Fruit fly (Drosophila melanogaster) whole organism, embryonic: ENCODE data around the gene Cap-D2.

Source experiments
- Asciz ChIP-seq: fragments of 200-800 bp; sonication (Bioruptor generic); optimal IDR thresholded peaks from 2 replicates; lab custom pipeline; 2017; ENCODE audit warnings: missing biosample characterization, mild to moderate bottlenecking, missing genetic modification characterization, missing genetic modification reagents
- Atf6 ChIP-seq: fragments of 200-800 bp; sonication (Bioruptor generic); IDR thresholded peaks from 2 replicates; pipeline ENCODE4 v1.3.6; 2022; ENCODE audit warnings: missing biosample characterization, missing genetic modification characterization
- Bdp1 ChIP-seq: fragments of 200-800 bp; sonication (Bioruptor generic); optimal IDR thresholded peaks from 3 replicates; lab custom pipeline; 2016; ENCODE audit warnings: missing biosample characterization, missing genetic modification characterization
- Blimp-1 ChIP-seq: fragments of 200-800 bp; sonication (Bioruptor generic); optimal IDR thresholded peaks from 3 replicates; lab custom pipeline; 2018; ENCODE audit warnings: missing biosample characterization, missing genetic modification characterization, mild to moderate bottlenecking, moderate library complexity, missing genetic modification reagents
- CG1233 ChIP-seq: fragments of 200-800 bp; sonication (Bioruptor generic); optimal IDR thresholded peaks from 4 replicates; lab custom pipeline; 2018; ENCODE audit warnings: missing biosample characterization, mild to moderate bottlenecking, missing genetic modification characterization
- CG13894 ChIP-seq: fragments of 200-800 bp; sonication (Bioruptor generic); optimal IDR thresholded peaks from 3 replicates; lab custom pipeline; 2018; ENCODE audit warnings: missing biosample characterization, mild to moderate bottlenecking, missing genetic modification characterization, moderate library complexity
- CG15073 ChIP-seq: fragments of 200-800 bp; sonication (Bioruptor generic); optimal IDR thresholded peaks from 2 replicates; lab custom pipeline; 2016; ENCODE audit warnings: missing biosample characterization, missing genetic modification characterization
- CG1603 ChIP-seq: fragments of 200-800 bp; sonication (Bioruptor generic); optimal IDR thresholded peaks from 2 replicates; lab custom pipeline; 2019; ENCODE audit warnings: missing biosample characterization, mild to moderate bottlenecking, missing genetic modification characterization, moderate library complexity
- CG18764 ChIP-seq: fragments of 200-800 bp; sonication (Bioruptor generic); optimal IDR thresholded peaks from 3 replicates; lab custom pipeline; 2016; ENCODE audit warnings: missing biosample characterization, missing genetic modification characterization
- CG2875 ChIP-seq: fragments of 200-800 bp; sonication (Bioruptor generic); optimal IDR thresholded peaks from 2 replicates; lab custom pipeline; 2017; ENCODE audit warnings: missing biosample characterization, mild to moderate bottlenecking, missing genetic modification characterization, missing genetic modification reagents
- CG31224 ChIP-seq: fragments of 200-800 bp; sonication (Bioruptor generic); IDR thresholded peaks from 2 replicates; pipeline ENCODE4 v1.3.6; 2022; ENCODE audit warnings: missing biosample characterization, missing genetic modification characterization
- CG34376 ChIP-seq: fragments of 200-800 bp; sonication (Bioruptor generic); optimal IDR thresholded peaks from 2 replicates; lab custom pipeline; 2018; ENCODE audit warnings: missing biosample characterization, mild to moderate bottlenecking, missing genetic modification characterization
- CG3726 ChIP-seq: fragments of 200-800 bp; sonication (Bioruptor generic); IDR thresholded peaks from 3 replicates; pipeline ENCODE4, ENCODE4 v1.3.6; 2022; ENCODE audit warnings: missing biosample characterization, missing genetic modification characterization
- CG42726 ChIP-seq: fragments of 200-800 bp; sonication (Bioruptor generic); IDR thresholded peaks from 2 replicates; pipeline ENCODE4 v1.3.6; 2022; ENCODE audit warnings: missing biosample characterization, missing genetic modification characterization; ENCODE audit not compliant: partially characterized antibody
- CG5180 ChIP-seq: fragments of 200-800 bp; sonication (Bioruptor generic); optimal IDR thresholded peaks from 3 replicates; lab custom pipeline; 2017; ENCODE audit warnings: missing biosample characterization, missing genetic modification characterization, mild to moderate bottlenecking, moderate library complexity, missing genetic modification reagents
- CG5953 ChIP-seq: fragments of 200-800 bp; sonication (Bioruptor generic); IDR thresholded peaks from 2 replicates; pipeline ENCODE4 v1.3.6; 2022; ENCODE audit warnings: missing biosample characterization, missing genetic modification characterization
- CG8290 ChIP-seq, 3 experiments: fragments of 200-800 bp; sonication (Bioruptor generic); optimal IDR thresholded peaks; 2 replicates each; lab custom pipeline; 2016 to 2019; ENCODE audit warnings: missing biosample characterization in 3 of 3, missing genetic modification characterization in 3 of 3, mild to moderate bottlenecking in 2 of 3, moderate library complexity in 1 of 3
- CG8478 ChIP-seq: fragments of >200 bp; optimal IDR thresholded peaks from 2 replicates; lab custom pipeline; 2018
- Gsc ChIP-seq: fragments of 200-800 bp; sonication (Bioruptor generic); IDR thresholded peaks from 2 replicates; pipeline ENCODE4 v1.3.6; 2022; ENCODE audit warnings: missing biosample characterization, missing genetic modification characterization
- MESR4 ChIP-seq: fragments of 200-800 bp; sonication (Bioruptor generic); optimal IDR thresholded peaks from 2 replicates; lab custom pipeline; 2018; ENCODE audit warnings: missing biosample characterization, mild to moderate bottlenecking, missing genetic modification characterization, moderate library complexity
- Max ChIP-seq: fragments of 200-800 bp; sonication (Bioruptor generic); optimal IDR thresholded peaks from 2 replicates; lab custom pipeline; 2016; ENCODE audit warnings: missing biosample characterization, mild to moderate bottlenecking, missing genetic modification characterization
- Med ChIP-seq: fragments of 200-800 bp; sonication (Bioruptor generic); peaks from one replicate; lab custom pipeline; 2016; ENCODE audit warnings: missing biosample characterization, missing genetic modification characterization, mild to moderate bottlenecking, inconsistent platforms, moderate library complexity
- NFAT ChIP-seq: fragments of 200-800 bp; sonication (Bioruptor generic); IDR thresholded peaks from 2 replicates; pipeline ENCODE4 v1.3.6; 2022; ENCODE audit warnings: missing biosample characterization, missing genetic modification characterization
- NfI ChIP-seq: fragments of 200-800 bp; sonication (Bioruptor generic); optimal IDR thresholded peaks from 3 replicates; lab custom pipeline; 2018; ENCODE audit warnings: missing biosample characterization, mild to moderate bottlenecking, missing genetic modification characterization, moderate library complexity
- Spps ChIP-seq: fragments of 200-800 bp; sonication (Bioruptor generic); optimal IDR thresholded peaks from 2 replicates; lab custom pipeline; 2018; ENCODE audit warnings: missing biosample characterization, mild to moderate bottlenecking, missing genetic modification characterization
- ab ChIP-seq: fragments of 200-800 bp; sonication (Bioruptor generic); optimal IDR thresholded peaks from 2 replicates; lab custom pipeline; 2016; ENCODE audit warnings: missing biosample characterization, missing genetic modification characterization
- crol ChIP-seq: fragments of 200-800 bp; sonication (Bioruptor generic); IDR thresholded peaks from 2 replicates; pipeline ENCODE4 v1.3.6; 2022; ENCODE audit warnings: missing biosample characterization, missing genetic modification characterization
- exex ChIP-seq: fragments of 200-800 bp; sonication (Bioruptor generic); optimal IDR thresholded peaks from 4 replicates; lab custom pipeline; 2018; ENCODE audit warnings: missing biosample characterization, mild to moderate bottlenecking, missing genetic modification characterization, moderate library complexity
- fu2 ChIP-seq: fragments of 200-800 bp; sonication (Bioruptor generic); optimal IDR thresholded peaks from 2 replicates; lab custom pipeline; 2016; ENCODE audit warnings: missing biosample characterization, missing genetic modification characterization
- insv ChIP-seq, 2 experiments: fragments of 200-800 bp; sonication (Bioruptor generic); optimal IDR thresholded peaks; 3 replicates each; lab custom pipeline; 2016 to 2018; ENCODE audit warnings: missing biosample characterization in 2 of 2, missing genetic modification characterization in 2 of 2
- nmo ChIP-seq: fragments of 200-800 bp; sonication (Bioruptor generic); optimal IDR thresholded peaks from 2 replicates; lab custom pipeline; 2018; ENCODE audit warnings: missing biosample characterization, mild to moderate bottlenecking, missing genetic modification characterization, moderate library complexity
- odd ChIP-seq: fragments of 200-800 bp; sonication (Bioruptor generic); optimal IDR thresholded peaks from 2 replicates; lab custom pipeline; 2017; ENCODE audit warnings: missing biosample characterization, mild to moderate bottlenecking, missing genetic modification characterization
- sens ChIP-seq: fragments of 200-800 bp; sonication (Bioruptor generic); peaks from one replicate; lab custom pipeline; 2016; ENCODE audit warnings: missing biosample characterization, missing genetic modification characterization
- sug ChIP-seq: fragments of 200-800 bp; optimal IDR thresholded peaks from 2 replicates; lab custom pipeline; 2019; ENCODE audit warnings: missing biosample characterization, mild to moderate bottlenecking, missing genetic modification characterization, moderate library complexity

Cap-D2 gene

DNA sequence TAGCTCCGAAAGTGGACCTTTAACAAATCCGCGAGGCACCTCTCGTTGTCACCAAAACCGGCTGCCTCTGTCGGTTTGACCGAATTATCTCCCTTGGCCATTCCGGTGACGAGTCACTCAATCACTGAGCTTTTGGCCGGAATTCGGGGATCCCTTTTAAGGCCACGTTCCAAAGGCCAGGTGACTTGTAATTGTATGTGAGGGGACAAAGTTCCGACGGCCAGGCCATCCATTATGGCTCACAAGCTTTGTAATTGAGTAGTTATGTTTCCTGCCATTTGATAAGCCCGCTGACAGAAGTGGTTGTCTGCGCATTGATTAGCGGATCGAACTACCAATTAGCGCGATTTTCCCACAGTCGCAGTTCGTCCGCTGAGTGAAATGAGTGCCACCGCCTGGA is 6.7 kb upstream of the Cap-D2 start, which contains the start of the genes ppk20 and ppk30:
ppk20 (minus strand) TSS at position 101 of the 400 bp plus-strand sequence.
ppk30 (plus strand) TSS at position 373 of the 400 bp plus-strand sequence.
- TF ChIP-seq NFAT (GFP tag; lab: Robert Waterston, UW) (no peak), CG42726 (no peak), Spps (tag; lab: Kevin White, UChicago) (no peak), Bdp1 (GFP tag; lab: Kevin White, UChicago) (no peak), CG1233 (no peak), CG8290 (GFP tag; optimal IDR thresholded peaks at IDR 0.05; lab: Kevin White, UChicago) (no peak), CG8290 (tag; optimal IDR thresholded peaks at IDR 0.05; lab: Kevin White, UChicago) (no peak), MESR4 (no peak), Max (GFP tag; lab: Kevin White, UChicago) (no peak)
- TF ChIP-seq, all 482 proteins: peak for 0

DNA sequence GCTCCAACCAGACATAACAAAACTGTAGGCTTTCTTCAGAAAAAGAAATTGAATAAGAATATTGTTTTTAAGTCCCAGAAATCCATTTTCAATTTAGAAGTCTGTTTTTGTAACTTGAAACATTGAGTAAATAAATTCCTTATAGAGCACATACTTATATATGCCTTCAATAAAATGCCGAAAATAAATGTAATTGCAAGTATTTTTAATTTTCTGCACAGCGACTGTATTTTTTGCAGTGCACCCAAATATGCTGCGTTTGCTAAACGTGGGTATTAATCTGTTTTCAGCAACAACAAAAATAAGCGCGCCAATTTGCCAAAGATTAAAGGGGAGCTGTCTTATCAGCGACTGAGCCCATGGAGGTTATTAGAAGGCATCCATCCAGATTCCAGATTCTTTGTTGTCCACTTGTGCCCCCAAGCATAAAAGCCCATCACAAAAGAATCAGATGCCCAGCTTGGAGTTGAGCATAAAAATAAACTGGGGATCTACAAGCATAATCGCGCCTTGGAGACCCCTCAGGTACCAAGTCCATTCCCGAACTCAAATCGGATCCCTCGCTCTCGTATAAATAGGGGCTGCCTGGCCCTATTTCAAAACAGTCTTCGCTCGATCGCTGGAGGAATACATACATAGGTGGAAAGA is 4.3 kb upstream of the Cap-D2 start, which contains the start of gene Obp99a:
Obp99a (plus strand) TSS at position 598 of the 648 bp plus-strand sequence.
- peak; percentile 8 for TF ChIP-seq nmo (GFP tag; lab: Kevin White, UChicago)
- TF ChIP-seq CG1603: no peak
- TF ChIP-seq NfI (GFP tag; lab: Kevin White, UChicago): no peak
- peak; percentile 38 for TF ChIP-seq Med (GFP tag; lab: Kevin White, UChicago)
- no peak for TF ChIP-seq Gsc (GFP tag; lab: Robert Waterston, UW)
- peak in 1 of 2 experiments; percentile 17 for TF ChIP-seq insv (GFP tag; optimal IDR thresholded peaks at IDR 0.05; lab: Kevin White, UChicago)

DNA sequence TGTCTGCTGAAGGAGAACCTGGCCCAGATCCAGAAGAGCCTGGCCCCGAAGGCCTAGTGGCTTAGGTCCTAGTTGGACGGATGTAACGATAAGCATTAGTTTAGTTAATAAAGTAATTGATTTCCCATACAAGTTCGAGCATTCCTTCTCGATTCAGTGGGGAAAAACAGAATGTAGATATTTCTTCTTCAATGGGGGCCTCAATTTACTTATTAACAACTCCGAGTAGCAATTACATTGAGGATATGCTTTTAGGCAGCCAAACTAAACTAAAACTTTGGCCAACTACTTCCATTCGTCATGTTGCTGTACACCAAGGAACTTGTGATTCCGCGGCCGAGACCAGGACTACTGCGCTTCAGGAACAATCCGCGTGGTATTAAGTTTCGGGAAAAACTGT is 3.3 kb upstream of the Cap-D2 start, which contains the start of gene ppk19:
ppk19 (plus strand) TSS at position 301 of the 400 bp plus-strand sequence.
- TF ChIP-seq crol (GFP tag; lab: Robert Waterston, UW) (no peak), odd (GFP tag; lab: Kevin White, UChicago) (no peak), ab (no peak), CG34376 (GFP tag; lab: Kevin White, UChicago) (no peak), Asciz (GFP tag; lab: Kevin White, UChicago) (no peak), Atf6 (GFP tag; lab: Robert Waterston, UW) (no peak), Blimp-1 (GFP tag; lab: Kevin White, UChicago) (no peak), CG15073 (GFP tag; lab: Kevin White, UChicago) (no peak), CG5180 (no peak), fu2 (GFP tag; lab: Kevin White, UChicago) (no peak), CG3726 (no peak), CG8478 (lab: Kevin White, UChicago) (no peak), CG2875 (GFP tag; lab: Kevin White, UChicago) (no peak), CG18764 (no peak)

DNA sequence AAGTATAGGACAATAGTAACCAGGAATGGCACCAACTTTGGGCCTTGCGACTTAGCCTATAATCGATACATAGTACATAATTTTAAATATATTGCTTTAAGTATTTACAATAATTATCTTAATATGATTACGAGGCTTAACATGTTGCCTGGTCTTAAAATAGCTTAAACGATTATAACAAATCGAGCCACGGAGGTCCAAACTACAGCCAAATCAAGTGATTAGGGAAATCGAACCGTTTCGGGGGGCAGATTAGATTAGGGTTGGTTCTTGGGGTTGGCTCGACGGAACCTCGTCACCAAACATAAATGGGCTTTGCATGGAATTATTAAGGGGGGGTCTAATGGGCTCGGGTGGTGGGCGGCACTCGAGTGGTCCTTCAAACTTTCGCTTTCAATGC is 5.8 kb downstream of the Cap-D2 start:
- TF ChIP-seq sug (peak; percentile 55), CG5953 (no peak), CG13894 (peak; percentile 11), CG31224 (GFP tag; lab: Robert Waterston, UW) (no peak), sens (peak; percentile 11), exex (tag; lab: Kevin White, UChicago) (peak; percentile 78)
